Worm (Caenorhabditis elegans): ENCODE results near the gene nep-22.

DNA sequence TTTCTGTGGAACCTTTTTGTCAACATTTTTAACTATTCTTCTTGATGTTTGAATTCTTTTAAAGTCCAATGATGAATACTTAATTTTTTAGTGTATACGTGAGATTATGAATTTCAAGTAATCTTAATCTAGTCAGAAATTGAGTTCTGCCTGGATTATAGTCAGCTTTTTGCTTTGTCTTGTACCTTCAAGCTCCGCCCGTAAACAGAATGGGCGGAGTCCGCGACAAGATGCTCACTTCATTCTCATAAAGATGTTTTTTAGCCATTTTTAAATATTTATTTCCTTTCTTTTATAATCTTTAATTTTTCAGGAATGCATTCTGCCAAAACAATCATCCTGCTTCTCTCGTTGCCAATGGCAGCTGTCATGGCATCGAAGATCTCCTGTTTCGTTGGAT is 42.5 kb downstream of the nep-22 start, which contains the start of gene F47E1.1:
- TF ChIP-seq aly-1 (tag; optimal IDR thresholded peaks at IDR 0.05) (no peak), B0310.2 (tag; optimal IDR thresholded peaks at IDR 0.05) (no peak), tra-4 (tag; optimal IDR thresholded peaks at IDR 0.05) (no peak), F13C5.2 (tag; optimal IDR thresholded peaks at IDR 0.05) (no peak), sea-1 (GFP tag; conservative IDR thresholded peaks at IDR 0.05) (no peak), ceh-13 (GFP tag; optimal IDR thresholded peaks at IDR 0.05) (no peak), ama-1 (optimal IDR thresholded peaks at IDR 0.05) (no peak), hnd-1 (tag; optimal IDR thresholded peaks at IDR 0.05) (no peak), flt-1 (GFP tag; IDR thresholded peaks at IDR 0.05) (no peak), tbx-37 (GFP tag; conservative IDR thresholded peaks at IDR 0.05) (no peak), pes-1 (GFP tag; IDR thresholded peaks at IDR 0.05) (no peak), ets-7 (tag; optimal IDR thresholded peaks at IDR 0.05) (no peak), hmg-4 (GFP tag; optimal IDR thresholded peaks at IDR 0.05) (no peak), hmbx-1 (tag; optimal IDR thresholded peaks at IDR 0.05) (no peak)

Data from whole organism, early embryonic.